Fruit fly (Drosophila melanogaster) whole organism, adult: Measurements from ENCODE around the gene Or83a.
A peak's percentile ranks its signal among the peaks of the same experiment; 100 is the strongest.

Experiments used
- CG11617 ChIP-seq: fragments of 200-800 bp; sonication (Bioruptor generic); optimal IDR thresholded peaks from 2 replicates; lab custom pipeline; 2017; ENCODE audit warnings: mild to moderate bottlenecking, missing biosample characterization, missing genetic modification reagents, missing genetic modification characterization
- CG12768 ChIP-seq: fragments of 200-800 bp; sonication (Bioruptor generic); optimal IDR thresholded peaks from 2 replicates; lab custom pipeline; 2017; ENCODE audit warnings: missing biosample characterization, missing genetic modification characterization, mild to moderate bottlenecking, moderate library complexity, missing genetic modification reagents
- CG14711 ChIP-seq: fragments of 200-800 bp; sonication (Bioruptor generic); optimal IDR thresholded peaks from 2 replicates; lab custom pipeline; 2018; ENCODE audit warnings: missing biosample characterization, mild to moderate bottlenecking, missing genetic modification characterization, moderate library complexity
- CG1620 ChIP-seq: fragments of 200-800 bp; sonication (Bioruptor generic); optimal IDR thresholded peaks from 2 replicates; lab custom pipeline; 2016; ENCODE audit warnings: missing biosample characterization, missing genetic modification characterization
- CG33017 ChIP-seq: fragments of 200-800 bp; sonication (Bioruptor generic); optimal IDR thresholded peaks from 2 replicates; lab custom pipeline; 2018; ENCODE audit warnings: missing biosample characterization, mild to moderate bottlenecking, missing genetic modification characterization, moderate library complexity
- CG5204 ChIP-seq: fragments of 200-800 bp; sonication (Bioruptor generic); optimal IDR thresholded peaks from 2 replicates; lab custom pipeline; 2016; ENCODE audit warnings: missing biosample characterization, missing genetic modification characterization
- CG7045 ChIP-seq: fragments of 200-800 bp; sonication (Bioruptor generic); optimal IDR thresholded peaks from 2 replicates; lab custom pipeline; 2017; ENCODE audit warnings: missing biosample characterization, mild to moderate bottlenecking, missing genetic modification characterization
- CG7101 ChIP-seq: fragments of 200-800 bp; sonication (Bioruptor generic); optimal IDR thresholded peaks from 2 replicates; lab custom pipeline; 2018; ENCODE audit warnings: missing biosample characterization, mild to moderate bottlenecking, missing genetic modification characterization, moderate library complexity
- Clk ChIP-seq: fragments of 200-800 bp; sonication (Bioruptor generic); optimal IDR thresholded peaks from 2 replicates; lab custom pipeline; 2017; ENCODE audit warnings: missing biosample characterization, missing genetic modification characterization
- Crg-1 ChIP-seq: fragments of 200-800 bp; sonication (Bioruptor generic); optimal IDR thresholded peaks from 2 replicates; lab custom pipeline; 2016; ENCODE audit warnings: missing biosample characterization, missing genetic modification characterization
- Hr96 ChIP-seq: fragments of 200-800 bp; sonication (Bioruptor generic); optimal IDR thresholded peaks from 2 replicates; lab custom pipeline; 2016; ENCODE audit warnings: missing biosample characterization, missing genetic modification characterization
- Mnt ChIP-seq: fragments of 200-800 bp; sonication (Bioruptor generic); optimal IDR thresholded peaks from 2 replicates; lab custom pipeline; 2016; ENCODE audit warnings: missing biosample characterization, mild to moderate bottlenecking, missing genetic modification characterization
- bab1 ChIP-seq: fragments of 200-800 bp; sonication (Bioruptor generic); optimal IDR thresholded peaks from 3 replicates; lab custom pipeline; 2019; ENCODE audit warnings: missing biosample characterization, mild to moderate bottlenecking, missing genetic modification characterization, moderate library complexity
- cic ChIP-seq: fragments of 200-800 bp; sonication (Bioruptor generic); optimal IDR thresholded peaks from 2 replicates; lab custom pipeline; 2017; ENCODE audit warnings: missing biosample characterization, mild to moderate bottlenecking, missing genetic modification characterization, moderate library complexity
- cnc ChIP-seq, 2 experiments: fragments of >200 bp; optimal IDR thresholded peaks; 2 replicates each; lab custom pipeline; 2017
- kay ChIP-seq: fragments of 200-800 bp; sonication (Bioruptor generic); peaks from one replicate; lab custom pipeline; 2016; ENCODE audit warnings: missing biosample characterization, missing genetic modification characterization, borderline replicate concordance
- ovo ChIP-seq: fragments of 200-800 bp; sonication (Bioruptor generic); optimal IDR thresholded peaks from 2 replicates; lab custom pipeline; 2016; ENCODE audit warnings: missing biosample characterization, missing genetic modification characterization
- pad ChIP-seq: fragments of 200-800 bp; sonication (Bioruptor generic); optimal IDR thresholded peaks from 3 replicates; lab custom pipeline; 2017; ENCODE audit warnings: missing biosample characterization, missing genetic modification characterization, mild to moderate bottlenecking, moderate library complexity, missing genetic modification reagents
- tj ChIP-seq: fragments of 200-800 bp; sonication (Bioruptor generic); optimal IDR thresholded peaks from 3 replicates; lab custom pipeline; 2017; ENCODE audit warnings: missing biosample characterization, mild to moderate bottlenecking, missing genetic modification characterization, moderate library complexity
- toe ChIP-seq: fragments of 200-800 bp; sonication (Bioruptor generic); optimal IDR thresholded peaks from 2 replicates; lab custom pipeline; 2016; ENCODE audit warnings: missing biosample characterization, missing genetic modification characterization

Gene Or83a

DNA sequence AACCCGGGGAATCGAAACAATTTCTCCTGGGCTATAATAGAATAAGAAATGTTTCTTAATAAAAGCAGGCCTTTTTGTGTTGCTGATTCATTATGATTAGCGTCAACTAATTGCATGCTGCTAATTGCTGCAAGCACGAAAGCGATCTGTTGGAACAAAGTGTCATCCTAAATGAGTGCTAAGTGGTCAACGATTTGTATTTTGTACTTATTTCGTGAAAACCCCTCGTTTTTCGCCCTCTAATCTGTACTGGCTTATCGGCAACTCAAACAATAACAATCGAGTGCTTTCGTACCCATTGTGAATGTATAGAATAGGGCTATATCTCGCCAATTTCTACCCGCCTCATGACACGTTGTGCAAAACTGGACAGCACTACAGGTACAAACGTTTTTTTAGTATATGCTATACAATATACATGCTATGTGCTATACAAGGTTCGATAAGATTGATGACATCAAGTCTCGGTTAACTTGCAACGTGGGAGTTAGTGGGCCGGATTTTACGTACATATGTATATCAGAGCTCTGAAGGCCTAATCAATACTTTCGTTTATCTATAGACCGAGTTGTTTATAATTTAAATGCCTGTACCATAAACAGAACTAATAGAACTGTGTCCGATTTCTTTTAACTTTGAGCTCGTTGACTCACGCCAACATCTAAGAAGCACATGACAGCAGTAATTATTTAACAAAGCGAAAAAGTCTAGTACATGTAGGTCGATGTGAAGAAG, 34.3 kb downstream of the Or83a start:
- TF ChIP-seq bab1 (GFP tag; lab: Kevin White, UChicago) (no peak), CG7101 (peak; percentile 3), cic (peak; percentile 79), kay (peak; percentile 96), Clk (GFP tag; lab: Kevin White, UChicago) (no peak), Mnt (peak; percentile 60), CG33017 (tag; lab: Kevin White, UChicago) (peak; percentile 6)

dm6 chr3R:5363412-5363811, 35.6 kb downstream of the Or83a start:
- TF ChIP-seq toe (GFP tag; lab: Kevin White, UChicago) = no peak
- TF ChIP-seq CG11617 (GFP tag; lab: Kevin White, UChicago) = no peak

- TF ChIP-seq cnc (optimal IDR thresholded peaks at IDR 0.05; lab: Kevin White, UChicago) (no peak), CG14711 (tag; lab: Kevin White, UChicago) (peak; percentile 18), CG12768 (no peak), toe (GFP tag; lab: Kevin White, UChicago) (no peak), CG7101 (no peak), Mnt (no peak), CG5204 (GFP tag; lab: Kevin White, UChicago) (no peak), Crg-1 (no peak), CG33017 (tag; lab: Kevin White, UChicago) (peak; percentile 11)
These were observed 37.2 kb downstream of the Or83a start for dm6 chr3R:5361681-5362319.

dm6 chr3R:5357935-5358414, 41.0 kb downstream of the Or83a start, which contains the start of gene Prosbeta7:
Gene Prosbeta7 (minus strand): TSS chr3R:5358364.
- peak; percentile 96 to 98 for TF ChIP-seq cnc (optimal IDR thresholded peaks at IDR 0.05; lab: Kevin White, UChicago)
- peak; percentile 6 for TF ChIP-seq cic
- no peak for TF ChIP-seq ovo (GFP tag; lab: Kevin White, UChicago)
- peak; percentile 11 for TF ChIP-seq Mnt
- peak; percentile 53 for TF ChIP-seq bab1 (GFP tag; lab: Kevin White, UChicago)
- TF ChIP-seq toe (GFP tag; lab: Kevin White, UChicago) = no peak
- no peak for TF ChIP-seq CG11617 (GFP tag; lab: Kevin White, UChicago)

- TF ChIP-seq cic (no peak), CG1620 (GFP tag; lab: Kevin White, UChicago) (no peak), toe (GFP tag; lab: Kevin White, UChicago) (no peak), kay (no peak), bab1 (GFP tag; lab: Kevin White, UChicago) (no peak), CG33017 (tag; lab: Kevin White, UChicago) (no peak), Crg-1 (no peak), CG14711 (tag; lab: Kevin White, UChicago) (no peak), CG7045 (GFP tag; lab: Kevin White, UChicago) (no peak), pad (GFP tag; lab: Kevin White, UChicago) (no peak), ovo (GFP tag; lab: Kevin White, UChicago) (no peak), CG7101 (no peak), CG5204 (GFP tag; lab: Kevin White, UChicago) (no peak), Mnt (no peak), CG11617 (GFP tag; lab: Kevin White, UChicago) (no peak), cnc (optimal IDR thresholded peaks at IDR 0.05; lab: Kevin White, UChicago) (no peak), CG12768 (no peak), Clk (GFP tag; lab: Kevin White, UChicago) (no peak)
These were observed 43.9 kb downstream of the Or83a start for dm6 chr3R:5355135-5355493.

DNA sequence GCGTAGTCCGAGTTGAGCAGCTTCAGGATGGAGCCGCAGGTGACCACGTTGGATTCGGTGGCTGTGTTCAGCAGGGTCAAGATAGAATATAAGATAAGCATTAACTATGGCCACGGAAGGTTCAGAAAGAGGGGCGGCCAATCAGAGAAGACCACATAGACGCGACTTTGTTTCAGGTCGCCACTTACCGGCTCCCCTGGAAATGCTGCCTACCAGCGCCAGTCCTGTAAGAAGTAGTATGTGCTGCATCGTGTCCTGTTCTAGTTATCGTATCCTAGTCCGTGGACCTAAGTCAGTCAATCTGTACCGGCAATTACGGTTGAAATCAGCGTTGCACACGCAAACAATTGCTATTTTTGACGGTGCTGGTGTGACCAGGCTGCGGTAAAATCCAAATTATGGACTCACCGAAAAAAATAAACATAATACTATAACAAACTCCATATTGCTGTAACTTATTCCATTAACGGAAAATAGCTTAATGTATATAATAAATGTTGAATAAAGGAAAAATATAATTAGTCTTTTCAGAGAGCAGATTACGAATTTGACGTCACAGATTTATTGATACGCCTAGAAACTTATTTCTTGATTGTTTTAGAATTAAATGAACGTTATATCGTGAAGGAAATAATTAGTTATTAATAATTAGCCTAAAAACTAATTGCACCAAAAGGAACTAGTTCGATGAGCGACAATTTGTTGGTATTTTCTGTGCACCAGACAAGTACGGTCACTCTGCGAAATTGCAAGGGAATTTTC, 44.4 kb downstream of the Or83a start, which contains the start of the genes CG11999 and CG1161:
TSS of gene CG11999 (minus strand) at position 375 of the 762 bp plus-strand sequence.
TSS of gene CG1161 (plus strand) at position 720 of the 762 bp plus-strand sequence.
- TF ChIP-seq ovo (GFP tag; lab: Kevin White, UChicago) (no peak), cnc (optimal IDR thresholded peaks at IDR 0.05; lab: Kevin White, UChicago) (no peak), Crg-1 (peak; percentile 13), Hr96 (GFP tag; lab: Kevin White, UChicago) (no peak), pad (GFP tag; lab: Kevin White, UChicago) (peak; percentile 17), CG5204 (GFP tag; lab: Kevin White, UChicago) (no peak), tj (GFP tag; lab: Kevin White, UChicago) (peak; percentile 9)
